Fruit fly (Drosophila melanogaster) whole organism, embryonic: ENCODE data around the gene CG32706.

Experiments used
- Atf3 ChIP-seq: fragments of 200-800 bp; sonication (Bioruptor generic); optimal IDR thresholded peaks from 3 replicates; lab custom pipeline; 2016; ENCODE audit warnings: missing biosample characterization, missing genetic modification characterization
- B-H2 ChIP-seq: fragments of 200-800 bp; sonication (Bioruptor generic); optimal IDR thresholded peaks from 2 replicates; lab custom pipeline; 2018; ENCODE audit warnings: missing biosample characterization, mild to moderate bottlenecking, missing genetic modification characterization
- BtbVII ChIP-seq: fragments of 200-800 bp; sonication (Bioruptor generic); optimal IDR thresholded peaks from 3 replicates; lab custom pipeline; 2017; ENCODE audit warnings: missing biosample characterization, mild to moderate bottlenecking, missing genetic modification characterization
- Bteb2 ChIP-seq: fragments of 200-800 bp; sonication (Bioruptor generic); optimal IDR thresholded peaks from 2 replicates; lab custom pipeline; 2016; ENCODE audit warnings: missing biosample characterization, missing genetic modification characterization
- CG10209 ChIP-seq: fragments of 200-800 bp; sonication (Bioruptor generic); optimal IDR thresholded peaks from 3 replicates; lab custom pipeline; 2017; ENCODE audit warnings: missing biosample characterization, mild to moderate bottlenecking, missing genetic modification characterization, missing genetic modification reagents
- CG12391 ChIP-seq: fragments of 200-800 bp; sonication (Bioruptor generic); optimal IDR thresholded peaks from 3 replicates; lab custom pipeline; 2018; ENCODE audit warnings: missing biosample characterization, mild to moderate bottlenecking, missing genetic modification characterization, moderate library complexity
- CG12659 ChIP-seq: fragments of 200-800 bp; sonication (Bioruptor generic); optimal IDR thresholded peaks from 3 replicates; lab custom pipeline; 2017; ENCODE audit warnings: mild to moderate bottlenecking, missing biosample characterization, missing genetic modification reagents, missing genetic modification characterization
- CG12744 ChIP-seq: fragments of 200-800 bp; sonication (Bioruptor generic); optimal IDR thresholded peaks from 2 replicates; lab custom pipeline; 2016; ENCODE audit warnings: missing biosample characterization, missing genetic modification characterization
- CG13775 ChIP-seq: fragments of 200-800 bp; sonication (Bioruptor generic); optimal IDR thresholded peaks from 3 replicates; lab custom pipeline; 2017; ENCODE audit warnings: missing biosample characterization, mild to moderate bottlenecking, missing genetic modification characterization
- CG1529 ChIP-seq: fragments of 200-800 bp; sonication (Bioruptor generic); optimal IDR thresholded peaks from 3 replicates; lab custom pipeline; 2018; ENCODE audit warnings: missing biosample characterization, missing genetic modification characterization
- CG17612 ChIP-seq: fragments of 200-800 bp; sonication (Bioruptor generic); IDR thresholded peaks from 2 replicates; pipeline ENCODE4 v1.3.6; 2022; ENCODE audit warnings: missing biosample characterization, missing genetic modification characterization
- CG1792 ChIP-seq: fragments of 200-800 bp; sonication (Bioruptor generic); optimal IDR thresholded peaks from 2 replicates; lab custom pipeline; 2016; ENCODE audit warnings: missing biosample characterization, missing genetic modification characterization
- CG1832 ChIP-seq: fragments of 200-800 bp; sonication (Bioruptor generic); optimal IDR thresholded peaks from 2 replicates; lab custom pipeline; 2017; ENCODE audit warnings: missing biosample characterization, mild to moderate bottlenecking, missing genetic modification characterization, inconsistent platforms
- CG2202 ChIP-seq: fragments of 200-800 bp; sonication (Bioruptor generic); optimal IDR thresholded peaks from 2 replicates; lab custom pipeline; 2018; ENCODE audit warnings: missing biosample characterization, mild to moderate bottlenecking, missing genetic modification characterization
- CG2678 ChIP-seq: fragments of 200-800 bp; sonication (Bioruptor generic); optimal IDR thresholded peaks from 3 replicates; lab custom pipeline; 2019; ENCODE audit warnings: missing biosample characterization, mild to moderate bottlenecking, missing genetic modification characterization, moderate library complexity
- CG2875 ChIP-seq: fragments of 200-800 bp; sonication (Bioruptor generic); optimal IDR thresholded peaks from 2 replicates; lab custom pipeline; 2017; ENCODE audit warnings: missing biosample characterization, mild to moderate bottlenecking, missing genetic modification characterization, missing genetic modification reagents
- CG31441 ChIP-seq: fragments of 200-800 bp; sonication (Bioruptor generic); IDR thresholded peaks from 2 replicates; pipeline ENCODE4 v1.3.6; 2022; ENCODE audit warnings: missing biosample characterization, missing genetic modification characterization
- CG34376 ChIP-seq: fragments of 200-800 bp; sonication (Bioruptor generic); optimal IDR thresholded peaks from 2 replicates; lab custom pipeline; 2018; ENCODE audit warnings: missing biosample characterization, mild to moderate bottlenecking, missing genetic modification characterization
- CG4404 ChIP-seq: fragments of 200-800 bp; sonication (Bioruptor generic); IDR thresholded peaks from 2 replicates; pipeline ENCODE4 v1.3.6; 2022; ENCODE audit warnings: missing biosample characterization, missing genetic modification characterization
- CG4617 ChIP-seq: fragments of 200-800 bp; sonication (Bioruptor generic); optimal IDR thresholded peaks from 3 replicates; lab custom pipeline; 2016; ENCODE audit warnings: missing biosample characterization, missing genetic modification characterization, borderline replicate concordance
- CG5180 ChIP-seq: fragments of 200-800 bp; sonication (Bioruptor generic); optimal IDR thresholded peaks from 3 replicates; lab custom pipeline; 2017; ENCODE audit warnings: missing biosample characterization, missing genetic modification characterization, mild to moderate bottlenecking, moderate library complexity, missing genetic modification reagents
- CG6254 ChIP-seq: fragments of 200-800 bp; sonication (Bioruptor generic); optimal IDR thresholded peaks from 3 replicates; lab custom pipeline; 2017; ENCODE audit warnings: mild to moderate bottlenecking, missing biosample characterization, missing genetic modification reagents, missing genetic modification characterization
- CG7786 ChIP-seq: fragments of 200-800 bp; sonication (Bioruptor generic); optimal IDR thresholded peaks from 2 replicates; lab custom pipeline; 2016; ENCODE audit warnings: missing biosample characterization, missing genetic modification characterization
- CG9932 ChIP-seq: fragments of 200-800 bp; sonication (Bioruptor generic); IDR thresholded peaks from 2 replicates; pipeline ENCODE4 v1.3.6; 2022; ENCODE audit warnings: missing biosample characterization, missing genetic modification characterization
- Dref ChIP-seq: fragments of 200-800 bp; sonication (Bioruptor generic); IDR thresholded peaks from 2 replicates; pipeline ENCODE4 v1.3.6; 2022; ENCODE audit warnings: missing biosample characterization, missing genetic modification characterization
- Kr ChIP-seq: fragments of 200-800 bp; sonication (Bioruptor generic); optimal IDR thresholded peaks from 2 replicates; lab custom pipeline; 2017; ENCODE audit warnings: missing biosample characterization, mild to moderate bottlenecking, missing genetic modification characterization
- Mad ChIP-seq: fragments of 200-800 bp; sonication (Bioruptor generic); optimal IDR thresholded peaks from 2 replicates; lab custom pipeline; 2016; ENCODE audit warnings: missing biosample characterization, missing genetic modification characterization
- NK7.1 ChIP-seq: fragments of 200-800 bp; sonication (Bioruptor generic); optimal IDR thresholded peaks from 3 replicates; lab custom pipeline; 2016; ENCODE audit warnings: missing biosample characterization, missing genetic modification characterization
- Nf-YB ChIP-seq: fragments of 200-800 bp; sonication (Bioruptor generic); optimal IDR thresholded peaks from 3 replicates; lab custom pipeline; 2019; ENCODE audit warnings: missing biosample characterization, mild to moderate bottlenecking, missing genetic modification characterization, moderate library complexity
- Six4 ChIP-seq: fragments of 200-800 bp; sonication (Bioruptor generic); optimal IDR thresholded peaks from 2 replicates; lab custom pipeline; 2016; ENCODE audit warnings: missing biosample characterization, missing genetic modification characterization
- Vsx1 ChIP-seq: fragments of 200-800 bp; sonication (Bioruptor generic); optimal IDR thresholded peaks from 2 replicates; lab custom pipeline; 2017; ENCODE audit warnings: missing biosample characterization, mild to moderate bottlenecking, missing genetic modification characterization, missing genetic modification reagents
- Xbp1 ChIP-seq: fragments of 200-800 bp; sonication (Bioruptor generic); optimal IDR thresholded peaks from 3 replicates; lab custom pipeline; 2016; ENCODE audit warnings: missing biosample characterization, mild to moderate bottlenecking, missing genetic modification characterization
- ab ChIP-seq: fragments of 200-800 bp; sonication (Bioruptor generic); optimal IDR thresholded peaks from 2 replicates; lab custom pipeline; 2016; ENCODE audit warnings: missing biosample characterization, missing genetic modification characterization
- bab2 ChIP-seq: fragments of 200-800 bp; sonication (Bioruptor generic); optimal IDR thresholded peaks from 2 replicates; lab custom pipeline; 2016; ENCODE audit warnings: missing biosample characterization, missing genetic modification characterization
- cas ChIP-seq: fragments of 200-800 bp; sonication (Bioruptor generic); IDR thresholded peaks from 2 replicates; pipeline ENCODE4 v1.3.6; 2022; ENCODE audit warnings: missing biosample characterization, missing genetic modification characterization
- cg ChIP-seq: fragments of 200-800 bp; sonication (Bioruptor generic); optimal IDR thresholded peaks from 3 replicates; lab custom pipeline; 2019; ENCODE audit warnings: missing biosample characterization, mild to moderate bottlenecking, missing genetic modification characterization, moderate library complexity
- chif ChIP-seq, 2 experiments: fragments of 200-800 bp; sonication (Bioruptor generic); optimal IDR thresholded peaks; 3 replicates each; lab custom pipeline; 2016; ENCODE audit warnings: missing biosample characterization in 2 of 2, missing genetic modification characterization in 2 of 2
- da ChIP-seq: fragments of 200-800 bp; sonication (Bioruptor generic); optimal IDR thresholded peaks from 2 replicates; lab custom pipeline; 2016; ENCODE audit warnings: missing biosample characterization, missing genetic modification characterization
- dpn ChIP-seq, 2 experiments: fragments of 200-800 bp; sonication (Bioruptor generic); optimal IDR thresholded peaks; 3 replicates each; lab custom pipeline; 2016; ENCODE audit warnings: missing biosample characterization in 2 of 2, missing genetic modification characterization in 2 of 2
- dysf ChIP-seq: fragments of 200-800 bp; sonication (Bioruptor generic); IDR thresholded peaks from 3 replicates; pipeline ENCODE4 v1.3.6; 2022; ENCODE audit warnings: missing biosample characterization, missing genetic modification characterization
- gem ChIP-seq: fragments of 200-800 bp; sonication (Bioruptor generic); optimal IDR thresholded peaks from 2 replicates; lab custom pipeline; 2019; ENCODE audit warnings: missing biosample characterization, mild to moderate bottlenecking, missing genetic modification characterization, moderate library complexity
- hbn ChIP-seq: fragments of 200-800 bp; sonication (Bioruptor generic); IDR thresholded peaks from 2 replicates; pipeline ENCODE4 v1.3.6; 2022; ENCODE audit warnings: missing biosample characterization, missing genetic modification characterization; ENCODE audit not compliant: partially characterized antibody
- otp ChIP-seq: fragments of 200-800 bp; sonication (Bioruptor generic); IDR thresholded peaks from 3 replicates; pipeline ENCODE4, ENCODE4 v1.3.6; 2022; ENCODE audit warnings: missing biosample characterization, missing genetic modification characterization
- pb ChIP-seq: fragments of 200-800 bp; sonication (Bioruptor generic); optimal IDR thresholded peaks from 3 replicates; lab custom pipeline; 2016; ENCODE audit warnings: missing biosample characterization, missing genetic modification characterization
- phol ChIP-seq: fragments of 200-800 bp; sonication (Bioruptor generic); optimal IDR thresholded peaks from 3 replicates; lab custom pipeline; 2018; ENCODE audit warnings: missing biosample characterization, mild to moderate bottlenecking, missing genetic modification characterization, moderate library complexity
- ranshi ChIP-seq: fragments of 200-800 bp; sonication (Bioruptor generic); IDR thresholded peaks from 2 replicates; pipeline ENCODE4 v1.3.6; 2022; ENCODE audit warnings: missing biosample characterization, missing genetic modification characterization
- repo ChIP-seq: fragments of 200-800 bp; sonication (Bioruptor generic); optimal IDR thresholded peaks from 2 replicates; lab custom pipeline; 2016; ENCODE audit warnings: missing biosample characterization, missing genetic modification characterization
- toy ChIP-seq: fragments of 200-800 bp; sonication (Bioruptor generic); IDR thresholded peaks from 2 replicates; pipeline ENCODE4 v1.3.6; 2022; ENCODE audit warnings: missing biosample characterization, missing genetic modification characterization
- vnd ChIP-seq: fragments of 200-800 bp; sonication (Bioruptor generic); IDR thresholded peaks from 3 replicates; pipeline ENCODE4 v1.3.6; 2022; ENCODE audit warnings: missing biosample characterization, missing genetic modification characterization; ENCODE audit not compliant: partially characterized antibody

CG32706 gene

DNA sequence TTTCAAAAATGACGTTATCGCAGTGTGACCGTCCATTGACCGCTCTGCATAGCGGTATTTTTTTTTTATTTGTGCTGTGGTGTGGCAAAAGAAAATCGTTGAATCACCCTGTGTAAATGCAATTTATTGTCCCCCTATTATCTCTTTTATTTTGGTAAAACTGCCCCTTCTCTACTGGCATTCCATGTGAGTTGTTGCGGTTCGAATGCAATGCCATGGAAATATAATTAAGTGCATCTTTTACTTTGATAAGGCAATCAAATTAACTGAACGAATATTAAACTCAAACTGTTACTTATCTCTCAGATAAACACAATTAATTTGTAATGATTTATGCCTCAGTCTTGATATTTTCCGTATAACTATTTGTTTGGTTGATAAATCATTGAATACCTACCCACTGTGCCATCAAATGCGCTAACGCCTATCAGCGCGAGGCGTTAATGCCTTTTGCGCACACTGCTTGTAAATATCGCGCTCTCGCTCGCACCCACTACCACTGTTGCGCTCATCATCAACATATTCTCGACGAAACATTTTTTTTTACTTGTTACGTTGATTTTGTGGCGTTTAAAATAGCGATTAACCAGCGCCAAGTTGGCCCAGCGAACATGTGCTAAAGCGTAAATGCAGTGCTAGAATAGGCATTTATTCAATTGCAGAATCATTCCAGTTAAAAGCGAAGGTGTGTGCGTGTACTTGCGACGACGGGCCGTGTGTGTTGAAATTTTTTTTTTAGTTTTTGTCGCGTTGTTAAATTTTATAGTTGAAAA is 22.3 kb downstream of the CG32706 start (continued):
- TF ChIP-seq CG12659 (GFP tag; lab: Kevin White, UChicago) (peak; percentile 68), CG7786 (GFP tag; lab: Kevin White, UChicago) (peak; percentile 28), Nf-YB (GFP tag; lab: Kevin White, UChicago) (peak; percentile 20), CG12744 (GFP tag; lab: Kevin White, UChicago) (peak; percentile 22), CG9932 (GFP tag; lab: Robert Waterston, UW) (peak; percentile 58), dysf (GFP tag; lab: Robert Waterston, UW) (peak; percentile 60; the same call in 2 of the 3 replicates), Mad (GFP tag; lab: Kevin White, UChicago) (peak; percentile 49), CG10209 (GFP tag; lab: Kevin White, UChicago) (peak; percentile 58), CG17612 (no peak), otp (GFP tag; lab: Robert Waterston, UW) (0 out of 3 replicates have a peak, but pooled peaks have one; percentile 28), CG2875 (GFP tag; lab: Kevin White, UChicago) (no peak), CG4617 (peak; percentile 53), Xbp1 (GFP tag; lab: Kevin White, UChicago) (peak; percentile 61), CG1529 (GFP tag; lab: Kevin White, UChicago) (no peak), toy (GFP tag; lab: Robert Waterston, UW) (no peak), CG34376 (GFP tag; lab: Kevin White, UChicago) (no peak), CG1832 (GFP tag; lab: Kevin White, UChicago) (peak; percentile 52), CG6254 (GFP tag; lab: Kevin White, UChicago) (peak; percentile 98), CG5180 (GFP tag; lab: Kevin White, UChicago) (no peak), Dref (no peak), CG1792 (GFP tag; lab: Kevin White, UChicago) (peak; percentile 3), Vsx1 (GFP tag; lab: Kevin White, UChicago) (no peak), vnd (GFP tag; lab: Robert Waterston, UW) (no peak), B-H2 (GFP tag; lab: Kevin White, UChicago) (no peak), NK7.1 (GFP tag; lab: Kevin White, UChicago) (no peak), CG31441 (GFP tag; lab: Robert Waterston, UW) (peak; percentile 38; the same call in 1 of the 2 replicates), Bteb2 (peak; percentile 26), Six4 (GFP tag; lab: Kevin White, UChicago) (peak; percentile 41), ranshi (peak; percentile 4; the same call in 1 of the 2 replicates), phol (tag; lab: Kevin White, UChicago) (peak; percentile 72), cg (GFP tag; lab: Kevin White, UChicago) (peak; percentile 74), CG13775 (GFP tag; lab: Kevin White, UChicago) (peak; percentile 67), CG2202 (tag; lab: Kevin White, UChicago) (no peak), hbn (GFP tag; lab: Robert Waterston, UW) (no peak), da (GFP tag; lab: Kevin White, UChicago) (no peak), dpn (GFP tag; optimal IDR thresholded peaks at IDR 0.05; lab: Kevin White, UChicago) (peak; percentile 42 to 46), bab2 (GFP tag; lab: Kevin White, UChicago) (peak; percentile 52), repo (no peak), ab (GFP tag; lab: Kevin White, UChicago) (no peak), CG4404 (GFP tag; lab: Robert Waterston, UW) (peak; percentile 45), CG12391 (tag; lab: Kevin White, UChicago) (peak; percentile 70), cas (GFP tag; lab: Robert Waterston, UW) (no peak), BtbVII (GFP tag; lab: Kevin White, UChicago) (peak; percentile 13), chif (GFP tag; optimal IDR thresholded peaks at IDR 0.05; lab: Kevin White, UChicago) (peak; percentile 52 to 66), Kr (GFP tag; lab: Kevin White, UChicago) (no peak), gem (peak; percentile 69), Atf3 (peak; percentile 27), CG2678 (tag; lab: Kevin White, UChicago) (peak; percentile 63), pb (peak; percentile 50)
